Worm (Caenorhabditis elegans) whole organism, late embryonic: ENCODE measurements around the gene Y73C8B.5.

Experiments used
- C08G9.2 ChIP-seq: sonication (generic microtip); optimal IDR thresholded peaks from 2 replicates; lab custom pipeline; 2016; ENCODE audit warnings: mild to moderate bottlenecking, missing genetic modification characterization, moderate library complexity, missing compliant biosample characterization
- C38D4.7 ChIP-seq: fragments of 200-800 bp; sonication (Bioruptor generic); optimal IDR thresholded peaks from 2 replicates; lab custom pipeline; 2018; ENCODE audit warnings: mild to moderate bottlenecking, missing genetic modification characterization, moderate library complexity, missing compliant biosample characterization
- F13H6.1 ChIP-seq: sonication (generic microtip); optimal IDR thresholded peaks from 2 replicates; lab custom pipeline; 2016; ENCODE audit warnings: missing genetic modification characterization, missing compliant biosample characterization
- K09A11.1 ChIP-seq: sonication (generic microtip); optimal IDR thresholded peaks from 2 replicates; lab custom pipeline; 2017; ENCODE audit warnings: antibody characterized with exemption, mild to moderate bottlenecking, missing genetic modification characterization, missing compliant biosample characterization; ENCODE audit not compliant: insufficient read depth
- T23F11.4 ChIP-seq: fragments of 200-800 bp; sonication (Bioruptor generic); optimal IDR thresholded peaks from 2 replicates; lab custom pipeline; 2018; ENCODE audit warnings: mild to moderate bottlenecking, missing genetic modification characterization, missing compliant biosample characterization
- Y22D7AL.16 ChIP-seq: sonication (generic microtip); optimal IDR thresholded peaks from 2 replicates; lab custom pipeline; 2016; ENCODE audit warnings: missing genetic modification characterization, missing compliant biosample characterization
- ahr-1 ChIP-seq: sonication (generic microtip); optimal IDR thresholded peaks from 2 replicates; lab custom pipeline; 2016; ENCODE audit warnings: missing genetic modification characterization, missing compliant biosample characterization
- ceh-14 ChIP-seq: sonication (generic microtip); optimal IDR thresholded peaks from 2 replicates; lab custom pipeline; 2016; ENCODE audit warnings: missing genotype, missing genetic modification characterization, missing compliant biosample characterization
- ceh-2 ChIP-seq: sonication (generic microtip); optimal IDR thresholded peaks from 2 replicates; lab custom pipeline; 2016; ENCODE audit warnings: missing genotype, missing genetic modification characterization, missing compliant biosample characterization
- ceh-31 ChIP-seq: sonication (generic microtip); optimal IDR thresholded peaks from 2 replicates; lab custom pipeline; 2016; ENCODE audit warnings: missing genetic modification characterization, missing compliant biosample characterization
- ceh-34 ChIP-seq: sonication (generic microtip); optimal IDR thresholded peaks from 2 replicates; lab custom pipeline; 2016; ENCODE audit warnings: mild to moderate bottlenecking, missing genetic modification characterization, missing compliant biosample characterization
- ceh-6 ChIP-seq: fragments of 200-800 bp; sonication (Bioruptor generic); optimal IDR thresholded peaks from 2 replicates; lab custom pipeline; 2018; ENCODE audit warnings: mild to moderate bottlenecking, missing genetic modification characterization, missing compliant biosample characterization
- ceh-9 ChIP-seq: sonication (generic microtip); optimal IDR thresholded peaks from 2 replicates; lab custom pipeline; 2016; ENCODE audit warnings: mild to moderate bottlenecking, missing genetic modification characterization, inconsistent platforms, missing compliant biosample characterization
- che-1 ChIP-seq: sonication (generic microtip); optimal IDR thresholded peaks from 2 replicates; lab custom pipeline; 2016; ENCODE audit warnings: mild to moderate bottlenecking, missing genetic modification characterization, missing compliant biosample characterization
- elt-2 ChIP-seq: sonication (generic microtip); optimal IDR thresholded peaks from 2 replicates; lab custom pipeline; 2016; ENCODE audit warnings: missing genetic modification reagents, missing genetic modification characterization, missing compliant biosample characterization
- ets-4 ChIP-seq: sonication (generic microtip); optimal IDR thresholded peaks from 2 replicates; lab custom pipeline; 2016; ENCODE audit warnings: missing genetic modification characterization, missing compliant biosample characterization
- eyg-1 ChIP-seq: sonication (generic microtip); optimal IDR thresholded peaks from 2 replicates; lab custom pipeline; 2016; ENCODE audit warnings: missing genotype, missing genetic modification characterization, missing compliant biosample characterization
- fkh-10 ChIP-seq: fragments of 150-350 bp; optimal IDR thresholded peaks from 2 replicates; lab custom pipeline; 2014; ENCODE audit warnings: missing biosample characterization, missing genetic modification reagents, missing genetic modification characterization
- fkh-6 ChIP-seq: sonication (generic microtip); optimal IDR thresholded peaks from 2 replicates; lab custom pipeline; 2016; ENCODE audit warnings: missing genetic modification characterization, missing compliant biosample characterization
- gmeb-2 ChIP-seq: sonication (generic microtip); optimal IDR thresholded peaks from 2 replicates; lab custom pipeline; 2016; ENCODE audit warnings: missing genetic modification characterization, inconsistent platforms, missing compliant biosample characterization
- hlh-13 ChIP-seq: fragments of 200-800 bp; sonication (Bioruptor generic); optimal IDR thresholded peaks from 2 replicates; lab custom pipeline; 2018; ENCODE audit warnings: mild to moderate bottlenecking, missing genetic modification characterization, missing compliant biosample characterization
- hlh-15 ChIP-seq: sonication (generic microtip); optimal IDR thresholded peaks from 2 replicates; lab custom pipeline; 2016; ENCODE audit warnings: missing genetic modification characterization, missing compliant biosample characterization
- hlh-30 ChIP-seq: sonication (generic microtip); optimal IDR thresholded peaks from 2 replicates; lab custom pipeline; 2017; ENCODE audit warnings: antibody characterized with exemption, missing genetic modification characterization, missing compliant biosample characterization; ENCODE audit not compliant: insufficient read depth
- hlh-8 ChIP-seq: sonication (generic microtip); optimal IDR thresholded peaks from 2 replicates; lab custom pipeline; 2016; ENCODE audit warnings: missing genotype, missing genetic modification characterization, missing compliant biosample characterization
- lim-6 ChIP-seq: sonication (generic microtip); optimal IDR thresholded peaks from 2 replicates; lab custom pipeline; 2016; ENCODE audit warnings: missing genetic modification characterization, missing compliant biosample characterization
- nhr-11 ChIP-seq: fragments of 150-350 bp; optimal IDR thresholded peaks from 2 replicates; lab custom pipeline; 2014; ENCODE audit warnings: missing biosample characterization, missing genetic modification characterization
- odd-2 ChIP-seq: sonication (generic microtip); optimal IDR thresholded peaks from 2 replicates; lab custom pipeline; 2017; ENCODE audit warnings: antibody characterized with exemption, mild to moderate bottlenecking, missing genetic modification characterization, missing compliant biosample characterization
- pag-3 ChIP-seq: sonication (generic microtip); optimal IDR thresholded peaks from 2 replicates; lab custom pipeline; 2016; ENCODE audit warnings: missing compliant biosample characterization, missing genetic modification characterization, borderline replicate concordance
- pax-1 ChIP-seq: fragments of 150-350 bp; optimal IDR thresholded peaks from 2 replicates; lab custom pipeline; 2014; ENCODE audit warnings: missing biosample characterization, missing genetic modification characterization
- pros-1 ChIP-seq: fragments of 150-350 bp; optimal IDR thresholded peaks from 2 replicates; lab custom pipeline; 2014; ENCODE audit warnings: missing biosample characterization, missing genetic modification reagents, missing genetic modification characterization
- ref-2 ChIP-seq: sonication (generic microtip); optimal IDR thresholded peaks from 2 replicates; lab custom pipeline; 2016; ENCODE audit warnings: missing genetic modification characterization, missing compliant biosample characterization
- rnt-1 ChIP-seq: sonication (generic microtip); optimal IDR thresholded peaks from 2 replicates; lab custom pipeline; 2016; ENCODE audit warnings: missing genetic modification characterization, missing compliant biosample characterization
- sdc-2 ChIP-seq: sonication (generic microtip); optimal IDR thresholded peaks from 2 replicates; lab custom pipeline; 2016; ENCODE audit warnings: missing genotype, missing genetic modification characterization, missing compliant biosample characterization
- sox-4 ChIP-seq: sonication (generic microtip); optimal IDR thresholded peaks from 2 replicates; lab custom pipeline; 2017; ENCODE audit warnings: mild to moderate bottlenecking, missing genetic modification characterization, inconsistent platforms, missing compliant biosample characterization
- tbx-2 ChIP-seq: sonication (generic microtip); optimal IDR thresholded peaks from 2 replicates; lab custom pipeline; 2016; ENCODE audit warnings: missing genetic modification characterization, missing compliant biosample characterization
- unc-3 ChIP-seq, 2 experiments: fragments of 200-800 bp in 1 of 2; sonication (Bioruptor generic) in 1 of 2; sonication (generic microtip) in 1 of 2; conservative IDR thresholded peaks in 1 of 2; optimal IDR thresholded peaks in 1 of 2; 2 replicates each; pipeline versions ENCODE4 v1.3.6 to Lab custom; 2016 to 2022; ENCODE audit warnings: missing compliant biosample characterization in 2 of 2, missing genetic modification characterization in 2 of 2, missing genetic modification reagents in 1 of 2
- unc-42 ChIP-seq: sonication (generic microtip); optimal IDR thresholded peaks from 2 replicates; lab custom pipeline; 2016; ENCODE audit warnings: missing genotype, missing genetic modification characterization, missing compliant biosample characterization
- zip-5 ChIP-seq: sonication (generic microtip); optimal IDR thresholded peaks from 2 replicates; lab custom pipeline; 2016; ENCODE audit warnings: missing genetic modification characterization, missing compliant biosample characterization
- ztf-16 ChIP-seq: sonication (generic microtip); optimal IDR thresholded peaks from 2 replicates; lab custom pipeline; 2017; ENCODE audit warnings: missing genetic modification characterization, missing compliant biosample characterization

Gene Y73C8B.5

ce11 chrV:3196832-3197329 lies at the start of gene Y73C8B.5, which contains the start of gene Y73C8B.1:
Gene Y73C8B.5 (plus strand): TSS chrV:3197268.
Gene Y73C8B.1 (minus strand): TSS chrV:3196882.
- TF ChIP-seq C38D4.7 (no peak), hlh-15 (no peak), pros-1 (tag; lab: Kevin White, UChicago) (no peak), unc-3 (GFP tag; conservative IDR thresholded peaks at IDR 0.05; lab: Robert Waterston, UW) (no peak), unc-3 (tag; optimal IDR thresholded peaks at IDR 0.05; lab: Kevin White, UChicago) (no peak), fkh-10 (GFP tag; lab: Kevin White, UChicago) (no peak), hlh-30 (no peak), ceh-2 (tag; lab: Kevin White, UChicago) (no peak), odd-2 (tag; lab: Kevin White, UChicago) (no peak), che-1 (tag; lab: Kevin White, UChicago) (no peak), fkh-6 (tag; lab: Kevin White, UChicago) (no peak), ceh-14 (no peak), elt-2 (tag; lab: Kevin White, UChicago) (no peak), ceh-31 (tag; lab: Kevin White, UChicago) (no peak), lim-6 (tag; lab: Kevin White, UChicago) (no peak), hlh-13 (GFP tag; lab: Kevin White, UChicago) (no peak), zip-5 (tag; lab: Kevin White, UChicago) (no peak), T23F11.4 (GFP tag; lab: Kevin White, UChicago) (no peak), ref-2 (tag; lab: Kevin White, UChicago) (no peak), ceh-9 (tag; lab: Kevin White, UChicago) (no peak), eyg-1 (tag; lab: Kevin White, UChicago) (no peak)
- TF ChIP-seq, all 69 proteins: peak for 0

ce11 chrV:3149910-3150428 lies 47.1 kb upstream of the Y73C8B.5 start:
- no peak for TF ChIP-seq ztf-16 (tag; lab: Kevin White, UChicago)
- no peak for TF ChIP-seq eyg-1 (tag; lab: Kevin White, UChicago)
- no peak for TF ChIP-seq gmeb-2 (tag; lab: Kevin White, UChicago)
- no peak for TF ChIP-seq K09A11.1 (tag; lab: Kevin White, UChicago)
- no peak for TF ChIP-seq unc-3 (GFP tag; conservative IDR thresholded peaks at IDR 0.05; lab: Robert Waterston, UW)
- no peak for TF ChIP-seq unc-3 (tag; optimal IDR thresholded peaks at IDR 0.05; lab: Kevin White, UChicago)
- no peak for TF ChIP-seq ceh-6 (GFP tag; lab: Kevin White, UChicago)
- no peak for TF ChIP-seq F13H6.1 (tag; lab: Kevin White, UChicago)
- TF ChIP-seq pag-3 (tag; lab: Kevin White, UChicago): no peak
- no peak for TF ChIP-seq che-1 (tag; lab: Kevin White, UChicago)
- no peak for TF ChIP-seq C08G9.2
- TF ChIP-seq ceh-31 (tag; lab: Kevin White, UChicago): peak; percentile 9
- TF ChIP-seq pax-1: no peak
- TF ChIP-seq ceh-2 (tag; lab: Kevin White, UChicago): no peak
- TF ChIP-seq sox-4 (tag; lab: Kevin White, UChicago): no peak
- no peak for TF ChIP-seq fkh-6 (tag; lab: Kevin White, UChicago)
- TF ChIP-seq hlh-8 (tag; lab: Kevin White, UChicago): no peak
- no peak for TF ChIP-seq hlh-30
- TF ChIP-seq ceh-34 (tag; lab: Kevin White, UChicago): peak; percentile 29
- TF ChIP-seq nhr-11 (tag; lab: Kevin White, UChicago): no peak
- TF ChIP-seq sdc-2: peak; percentile 6
- TF ChIP-seq ref-2 (tag; lab: Kevin White, UChicago): peak; percentile 22

- no peak for TF ChIP-seq unc-42
- TF ChIP-seq tbx-2 (tag; lab: Kevin White, UChicago): no peak
- no peak for TF ChIP-seq ahr-1 (tag; lab: Kevin White, UChicago)
- TF ChIP-seq T23F11.4 (GFP tag; lab: Kevin White, UChicago): no peak
- no peak for TF ChIP-seq rnt-1 (tag; lab: Kevin White, UChicago)
- no peak for TF ChIP-seq ets-4
- TF ChIP-seq Y22D7AL.16 (tag; lab: Kevin White, UChicago): no peak
- TF ChIP-seq gmeb-2 (tag; lab: Kevin White, UChicago): no peak
- no peak for TF ChIP-seq C08G9.2
- TF ChIP-seq ceh-14: no peak
These were observed 45.2 kb upstream of the Y73C8B.5 start, which contains the start of gene srab-6 for ce11 chrV:3151862-3152261. Gene srab-6 (minus strand): TSS chrV:3151962.
